Worm (Caenorhabditis elegans): ENCODE results near the gene F14D7.6.

ce11 chrV:14270729-14271128, 30.5 kb upstream of the F14D7.6 start, which contains the start of gene F40G12.5:
- TF ChIP-seq ama-1 (optimal IDR thresholded peaks at IDR 0.05) (no peak), ceh-36 (tag; optimal IDR thresholded peaks at IDR 0.05) (no peak), tbx-37 (GFP tag; conservative IDR thresholded peaks at IDR 0.05) (no peak), aly-1 (tag; optimal IDR thresholded peaks at IDR 0.05) (no peak), tbx-11 (GFP tag; IDR thresholded peaks at IDR 0.05) (no peak), scrt-1 (GFP tag; IDR thresholded peaks at IDR 0.05) (no peak)

All from whole organism, early embryonic.